Worm (Caenorhabditis elegans): Measurements from ENCODE around the gene swan-2.
A peak's percentile ranks its signal among the peaks of the same experiment; 100 is the strongest.

Gene swan-2

DNA sequence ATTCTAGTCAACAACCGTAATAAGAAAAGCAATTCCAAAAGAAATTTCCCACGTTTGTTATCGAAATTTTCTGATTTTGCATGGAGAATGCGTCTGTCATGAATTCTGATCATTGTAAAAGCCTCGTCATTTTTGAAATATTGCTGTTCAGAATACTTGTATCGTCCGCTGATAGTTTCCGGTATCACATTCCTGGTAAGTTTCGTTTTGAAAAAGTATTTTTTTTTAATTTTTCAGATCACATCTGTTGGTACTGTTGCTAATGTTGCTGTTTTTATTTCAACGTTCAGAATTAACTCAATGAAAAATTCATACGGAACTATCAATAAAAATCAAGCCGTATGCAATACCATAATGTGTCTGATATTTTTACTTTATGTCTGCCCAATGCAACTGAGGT lies 36.8 kb upstream of the swan-2 start, which contains the start of gene srx-17:
Gene srx-17 (plus strand): TSS at position 301 of the 400 bp plus-strand sequence.
- TF ChIP-seq ztf-16 (tag; optimal IDR thresholded peaks at IDR 0.05) = no peak
- TF ChIP-seq ttx-3 (tag; optimal IDR thresholded peaks at IDR 0.05) = no peak
- TF ChIP-seq ahr-1 (tag; optimal IDR thresholded peaks at IDR 0.05) = no peak

DNA sequence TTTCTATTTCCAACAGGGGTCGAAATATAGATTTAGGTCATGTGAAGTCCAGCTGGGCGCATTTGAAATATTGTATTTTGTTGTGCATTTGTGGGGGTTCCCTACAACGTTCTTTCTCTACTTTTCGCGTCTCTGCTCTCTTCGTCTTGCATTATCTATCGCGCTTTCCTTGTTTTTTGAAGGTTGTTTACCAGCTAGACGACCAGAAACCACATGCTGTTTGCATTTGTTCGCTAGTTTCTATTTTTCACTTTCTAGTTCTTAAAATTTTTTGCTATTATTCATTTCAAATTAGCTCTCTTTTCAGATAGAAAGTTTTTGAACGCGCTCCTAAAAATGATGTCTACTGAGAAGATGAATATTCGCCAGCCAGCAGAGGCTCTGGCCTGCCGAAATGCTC lies 35.4 kb upstream of the swan-2 start, which contains the start of gene F55B12.10:
Gene F55B12.10 (plus strand): TSS at position 301 of the 400 bp plus-strand sequence.
- TF ChIP-seq madf-2 (tag; optimal IDR thresholded peaks at IDR 0.05) (no peak), hlh-30 (tag; optimal IDR thresholded peaks at IDR 0.05; ENCODE audit: insufficient read depth) (no peak), odd-2 (tag; optimal IDR thresholded peaks at IDR 0.05) (no peak), ref-2 (tag; optimal IDR thresholded peaks at IDR 0.05) (no peak), ahr-1 (tag; optimal IDR thresholded peaks at IDR 0.05) (no peak), fkh-10 (GFP tag; optimal IDR thresholded peaks at IDR 0.05) (no peak), fax-1 (tag; optimal IDR thresholded peaks at IDR 0.05) (no peak), unc-42 (tag; optimal IDR thresholded peaks at IDR 0.05) (no peak), che-1 (tag; optimal IDR thresholded peaks at IDR 0.05) (no peak), ceh-6 (GFP tag; optimal IDR thresholded peaks at IDR 0.05) (no peak), nfya-1 (tag; optimal IDR thresholded peaks at IDR 0.05) (no peak), npax-4 (tag; optimal IDR thresholded peaks at IDR 0.05) (no peak), ama-1 (optimal IDR thresholded peaks at IDR 0.05) (no peak)

DNA sequence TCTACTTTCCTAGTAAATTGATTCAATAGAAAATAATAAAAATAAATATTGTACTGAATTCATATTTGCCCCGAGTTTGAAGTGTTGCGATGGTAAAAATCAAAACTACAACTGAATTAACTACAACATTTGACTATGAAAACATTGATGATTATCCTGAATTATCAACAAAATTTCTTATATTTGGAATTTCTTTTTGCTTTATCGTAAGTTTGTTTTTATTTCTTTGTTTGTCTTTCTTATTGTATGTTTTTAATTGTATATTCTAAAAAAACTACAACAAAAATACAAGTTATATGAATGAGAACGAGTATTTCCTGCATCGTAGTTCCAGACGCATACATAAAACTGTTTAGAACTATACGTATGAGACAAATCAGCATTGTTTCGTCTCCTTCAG lies 33.1 kb upstream of the swan-2 start, which contains the start of gene srx-128:
Gene srx-128 (plus strand): TSS at position 301 of the 400 bp plus-strand sequence.
- TF ChIP-seq nhr-11 (tag; optimal IDR thresholded peaks at IDR 0.05) = no peak
- TF ChIP-seq fkh-10 (GFP tag; optimal IDR thresholded peaks at IDR 0.05) = no peak
- no peak for TF ChIP-seq F13H6.1 (tag; optimal IDR thresholded peaks at IDR 0.05)
- no peak for TF ChIP-seq sox-4 (tag; optimal IDR thresholded peaks at IDR 0.05)
- no peak for TF ChIP-seq unc-86 (tag; optimal IDR thresholded peaks at IDR 0.05)

DNA sequence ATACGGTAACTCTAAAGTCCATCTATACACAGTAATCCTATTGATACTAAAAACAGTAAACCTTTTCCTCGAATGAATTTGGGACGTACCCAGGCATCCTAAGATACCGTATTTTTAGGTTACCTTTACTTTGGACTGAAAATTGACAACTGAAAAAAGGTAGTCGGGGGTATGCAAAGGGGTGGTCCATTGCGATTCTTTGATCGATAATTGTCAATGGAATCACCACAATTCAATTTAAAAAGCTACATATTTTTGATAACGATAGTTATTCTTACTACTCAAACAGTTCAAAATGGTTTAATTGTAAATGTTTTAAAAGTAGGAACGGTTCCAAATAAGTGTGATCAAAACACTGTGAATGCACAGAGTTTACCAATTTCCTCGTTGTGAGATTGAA lies 29.9 kb upstream of the swan-2 start, which contains the start of gene srx-129:
Gene srx-129 (plus strand): TSS at position 301 of the 400 bp plus-strand sequence.
- no peak for TF ChIP-seq unc-3 (GFP tag; conservative IDR thresholded peaks at IDR 0.05)
- no peak for TF ChIP-seq unc-3 (tag; optimal IDR thresholded peaks at IDR 0.05)
- TF ChIP-seq ceh-6 (GFP tag; optimal IDR thresholded peaks at IDR 0.05) = no peak
- no peak for TF ChIP-seq hlh-30 (tag; optimal IDR thresholded peaks at IDR 0.05; ENCODE audit: insufficient read depth)
- no peak for TF ChIP-seq nhr-232 (tag; optimal IDR thresholded peaks at IDR 0.05)
- no peak for TF ChIP-seq dve-1 (tag; optimal IDR thresholded peaks at IDR 0.05)

DNA sequence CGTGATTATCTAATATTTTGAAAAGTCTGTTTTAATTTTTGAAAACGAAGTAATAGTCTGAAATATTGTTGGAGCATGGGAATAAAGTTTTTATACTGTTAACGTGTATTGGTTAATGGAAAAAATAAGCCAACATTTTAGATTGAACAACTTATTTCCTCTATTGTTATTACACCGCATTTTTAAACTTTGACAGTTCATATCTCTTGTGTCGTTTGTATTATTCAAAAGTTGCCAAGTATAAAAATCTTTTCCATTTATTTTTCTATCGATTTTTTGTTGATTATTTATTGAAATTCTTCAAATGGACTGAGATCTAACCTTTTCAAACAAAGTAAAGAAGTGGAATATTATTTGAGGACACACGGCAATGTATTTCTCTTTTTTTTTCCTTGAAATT lies 26.7 kb upstream of the swan-2 start, which contains the start of gene str-165:
Gene str-165 (plus strand): TSS at position 301 of the 400 bp plus-strand sequence.
- no peak for TF ChIP-seq C38D4.7 (GFP tag; optimal IDR thresholded peaks at IDR 0.05)
- TF ChIP-seq madf-2 (tag; optimal IDR thresholded peaks at IDR 0.05) = no peak
- TF ChIP-seq pqm-1 (tag; optimal IDR thresholded peaks at IDR 0.05) = no peak
- no peak for TF ChIP-seq ceh-14 (tag; optimal IDR thresholded peaks at IDR 0.05)
- TF ChIP-seq fkh-6 (tag; optimal IDR thresholded peaks at IDR 0.05) = no peak
- no peak for TF ChIP-seq ceh-2 (tag; optimal IDR thresholded peaks at IDR 0.05)
- no peak for TF ChIP-seq T23F11.4 (GFP tag; optimal IDR thresholded peaks at IDR 0.05)
- TF ChIP-seq ceh-45 (GFP tag; IDR thresholded peaks at IDR 0.05) = no peak
- TF ChIP-seq che-1 (tag; optimal IDR thresholded peaks at IDR 0.05) = no peak
- no peak for TF ChIP-seq zip-5 (tag; optimal IDR thresholded peaks at IDR 0.05)
- no peak for TF ChIP-seq ceh-6 (GFP tag; optimal IDR thresholded peaks at IDR 0.05)
- TF ChIP-seq sox-2 (GFP tag; IDR thresholded peaks at IDR 0.05) = no peak
- TF ChIP-seq mec-3 (tag; optimal IDR thresholded peaks at IDR 0.05; ENCODE audit: borderline replicate concordance) = no peak

DNA sequence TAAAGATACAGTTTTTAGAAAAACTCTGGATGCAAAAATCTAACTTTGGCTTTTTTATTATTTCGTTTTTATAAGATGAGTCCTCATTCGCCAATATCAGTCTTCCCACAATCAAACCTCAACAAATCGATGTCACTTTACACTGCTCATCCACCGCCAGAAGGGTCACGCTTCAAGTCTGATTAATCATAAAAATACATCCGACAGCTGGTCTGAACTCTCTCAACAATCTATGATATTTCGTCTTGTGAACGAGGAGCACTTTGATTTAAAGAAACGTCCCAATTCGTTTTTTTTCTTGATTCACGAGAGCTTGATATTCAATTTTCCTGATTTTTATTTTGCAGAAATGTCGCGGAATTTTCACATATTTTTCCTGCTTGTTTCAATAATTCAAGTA lies 23.8 kb upstream of the swan-2 start, which contains the start of gene nrf-5:
Gene nrf-5 (plus strand): TSS at position 348 of the 400 bp plus-strand sequence.
- TF ChIP-seq unc-55 (GFP tag; optimal IDR thresholded peaks at IDR 0.05) (peak; percentile 14), ceh-19 (GFP tag; optimal IDR thresholded peaks at IDR 0.05) (no peak), fkh-10 (GFP tag; optimal IDR thresholded peaks at IDR 0.05) (no peak)
